Worm (Caenorhabditis elegans) whole organism, L3 larva: ENCODE measurements around the gene C24D10.49.

Experiments used
- R02D3.7 ChIP-seq: fragments of 150-350 bp; optimal IDR thresholded peaks from 2 replicates; lab custom pipeline; 2014; ENCODE audit warnings: missing biosample characterization, missing genetic modification characterization
- ZK546.5 ChIP-seq: sonication (generic microtip); optimal IDR thresholded peaks from 2 replicates; lab custom pipeline; 2017; ENCODE audit warnings: missing biosample characterization, missing genetic modification characterization
- ama-1 ChIP-seq: fragments of 150-350 bp; optimal IDR thresholded peaks from 2 replicates; lab custom pipeline; 2018
- ceh-28 ChIP-seq: fragments of 150-350 bp; optimal IDR thresholded peaks from 2 replicates; lab custom pipeline; 2014; ENCODE audit warnings: missing biosample characterization, missing genetic modification reagents, missing genetic modification characterization
- ceh-82 ChIP-seq: fragments of 150-350 bp; optimal IDR thresholded peaks from 2 replicates; lab custom pipeline; 2014; ENCODE audit warnings: missing biosample characterization, missing genetic modification characterization
- ceh-9 ChIP-seq: sonication (generic microtip); optimal IDR thresholded peaks from 2 replicates; lab custom pipeline; 2018; ENCODE audit warnings: missing biosample characterization, missing genetic modification characterization
- daf-12 ChIP-seq: fragments of 150-350 bp; optimal IDR thresholded peaks from 2 replicates; lab custom pipeline; 2014; ENCODE audit warnings: missing biosample characterization, missing genetic modification reagents, missing genetic modification characterization
- egl-27 ChIP-seq: sonication (generic microtip); optimal IDR thresholded peaks from 4 replicates; lab custom pipeline; 2017; ENCODE audit warnings: missing biosample characterization, missing genetic modification reagents, missing genetic modification characterization
- egl-5 ChIP-seq: fragments of 150-350 bp; optimal IDR thresholded peaks from 2 replicates; lab custom pipeline; 2017; ENCODE audit warnings: missing biosample characterization, missing genetic modification reagents, missing genetic modification characterization, inconsistent platforms
- elt-1 ChIP-seq: fragments of 150-350 bp; optimal IDR thresholded peaks from 2 replicates; lab custom pipeline; 2014; ENCODE audit warnings: missing biosample characterization, missing genetic modification characterization
- elt-2 ChIP-seq: sonication (generic microtip); optimal IDR thresholded peaks from 2 replicates; lab custom pipeline; 2016; ENCODE audit warnings: missing genetic modification reagents, mild to moderate bottlenecking, missing genetic modification characterization, missing compliant biosample characterization
- elt-3 ChIP-seq, 3 experiments: fragments of 150-350 bp in 1 of 3; sonication (generic microtip) in 2 of 3; optimal IDR thresholded peaks; 2 replicates in 2 of 3; 4 replicates in 1 of 3; lab custom pipeline; 2014 to 2017; ENCODE audit warnings: missing biosample characterization in 3 of 3, missing genetic modification characterization in 3 of 3
- eor-1 ChIP-seq, 2 experiments: fragments of 150-350 bp; optimal IDR thresholded peaks; 2 replicates each; lab custom pipeline; 2014 to 2018; ENCODE audit warnings: missing biosample characterization in 2 of 2, missing genetic modification characterization in 2 of 2
- fkh-2 ChIP-seq: fragments of 150-350 bp; optimal IDR thresholded peaks from 2 replicates; lab custom pipeline; 2014; ENCODE audit warnings: missing biosample characterization, missing genetic modification reagents, missing genetic modification characterization
- fos-1 ChIP-seq: fragments of 150-350 bp; optimal IDR thresholded peaks from 2 replicates; lab custom pipeline; 2014; ENCODE audit warnings: missing biosample characterization, missing genetic modification characterization
- hmg-11 ChIP-seq: sonication (generic microtip); optimal IDR thresholded peaks from 2 replicates; lab custom pipeline; 2016; ENCODE audit warnings: missing genetic modification characterization, missing compliant biosample characterization
- jun-1 ChIP-seq: fragments of 150-350 bp; optimal IDR thresholded peaks from 2 replicates; lab custom pipeline; 2014; ENCODE audit warnings: missing biosample characterization, missing genetic modification reagents, missing genetic modification characterization
- lin-15B ChIP-seq: fragments of 150-350 bp; optimal IDR thresholded peaks from 2 replicates; lab custom pipeline; 2014; ENCODE audit warnings: missing biosample characterization, missing genetic modification characterization
- lin-39 ChIP-seq: fragments of 150-350 bp; optimal IDR thresholded peaks from 2 replicates; lab custom pipeline; 2018; ENCODE audit warnings: missing biosample characterization, missing genetic modification reagents, missing genetic modification characterization
- lsy-12 ChIP-seq: sonication (generic microtip); optimal IDR thresholded peaks from 2 replicates; lab custom pipeline; 2016; ENCODE audit warnings: mild to moderate bottlenecking, missing genetic modification characterization, missing compliant biosample characterization
- nfya-1 ChIP-seq: sonication (generic microtip); optimal IDR thresholded peaks from 2 replicates; lab custom pipeline; 2017; ENCODE audit warnings: missing genetic modification characterization, mild to moderate bottlenecking, missing compliant biosample characterization, antibody characterized with exemption, moderate library complexity; ENCODE audit not compliant: insufficient read depth
- nhr-11 ChIP-seq: fragments of 150-350 bp; optimal IDR thresholded peaks from 2 replicates; lab custom pipeline; 2014; ENCODE audit warnings: missing biosample characterization, missing genetic modification characterization
- nhr-12 ChIP-seq: fragments of 150-350 bp; optimal IDR thresholded peaks from 2 replicates; lab custom pipeline; 2014; ENCODE audit warnings: missing biosample characterization, missing genetic modification characterization
- nhr-23 ChIP-seq: fragments of 150-350 bp; optimal IDR thresholded peaks from 2 replicates; lab custom pipeline; 2014; ENCODE audit warnings: missing biosample characterization, missing genetic modification reagents, missing genetic modification characterization
- nhr-25 ChIP-seq: sonication (generic microtip); optimal IDR thresholded peaks from 2 replicates; lab custom pipeline; 2017; ENCODE audit warnings: missing biosample characterization, missing genetic modification characterization
- nhr-28 ChIP-seq: fragments of 150-350 bp; optimal IDR thresholded peaks from 2 replicates; lab custom pipeline; 2014; ENCODE audit warnings: missing biosample characterization, missing genetic modification characterization
- nhr-67 ChIP-seq: fragments of 150-350 bp; optimal IDR thresholded peaks from 2 replicates; lab custom pipeline; 2014; ENCODE audit warnings: missing biosample characterization, missing genetic modification characterization
- nhr-77 ChIP-seq: fragments of 150-350 bp; optimal IDR thresholded peaks from 2 replicates; lab custom pipeline; 2014; ENCODE audit warnings: missing biosample characterization, missing genetic modification characterization
- pha-4 ChIP-seq: fragments of 150-350 bp; optimal IDR thresholded peaks from 2 replicates; lab custom pipeline; 2014; ENCODE audit warnings: missing biosample characterization, missing genetic modification reagents, missing genetic modification characterization
- pqm-1 ChIP-seq: fragments of 150-350 bp; optimal IDR thresholded peaks from 2 replicates; lab custom pipeline; 2017; ENCODE audit warnings: missing biosample characterization, missing genetic modification characterization, inconsistent platforms
- skn-1 ChIP-seq: fragments of 150-350 bp; optimal IDR thresholded peaks from 2 replicates; lab custom pipeline; 2014; ENCODE audit warnings: missing biosample characterization, missing genetic modification characterization
- snpc-4 ChIP-seq: fragments of 150-350 bp; optimal IDR thresholded peaks from 2 replicates; lab custom pipeline; 2014; ENCODE audit warnings: missing biosample characterization, missing genetic modification characterization
- tbx-2 ChIP-seq: sonication (generic microtip); optimal IDR thresholded peaks from 2 replicates; lab custom pipeline; 2016; ENCODE audit warnings: mild to moderate bottlenecking, missing genetic modification characterization, missing compliant biosample characterization
- zag-1 ChIP-seq: fragments of 150-350 bp; optimal IDR thresholded peaks from 2 replicates; lab custom pipeline; 2014; ENCODE audit warnings: missing biosample characterization, missing genetic modification characterization
- ztf-11 ChIP-seq: fragments of 150-350 bp; optimal IDR thresholded peaks from 2 replicates; lab custom pipeline; 2014; ENCODE audit warnings: missing biosample characterization, missing genetic modification characterization
- ztf-4 ChIP-seq: fragments of 150-350 bp; optimal IDR thresholded peaks from 2 replicates; lab custom pipeline; 2014; ENCODE audit warnings: missing biosample characterization, missing genetic modification characterization

The C24D10.49 gene

ce11 chrIV:5131781-5132180 lies 25.3 kb downstream of the C24D10.49 start:
- TF ChIP-seq elt-2 (peak; percentile 1), nhr-23 (tag; lab: Kevin White, UChicago) (peak; percentile 36), elt-3 (tag; optimal IDR thresholded peaks at IDR 0.05; lab: Kevin White, UChicago) (peak in 2 of 3 experiments; percentile 43 to 80), fos-1 (tag; lab: Kevin White, UChicago) (no peak)

- TF ChIP-seq hmg-11 (tag; lab: Kevin White, UChicago) (no peak), ZK546.5 (no peak), ceh-9 (tag; lab: Kevin White, UChicago) (no peak), nhr-28 (tag; lab: Kevin White, UChicago) (no peak), jun-1 (tag; lab: Kevin White, UChicago) (no peak), lsy-12 (tag; lab: Kevin White, UChicago) (no peak), egl-27 (tag; lab: Kevin White, UChicago) (no peak), ztf-4 (no peak), elt-3 (tag; optimal IDR thresholded peaks at IDR 0.05; lab: Kevin White, UChicago) (no peak), nhr-12 (tag; lab: Kevin White, UChicago) (no peak), elt-1 (no peak), tbx-2 (tag; lab: Kevin White, UChicago) (no peak), lin-15B (tag; lab: Kevin White, UChicago) (no peak), nfya-1 (tag; lab: Kevin White, UChicago) (no peak), nhr-23 (tag; lab: Kevin White, UChicago) (no peak), skn-1 (no peak), pha-4 (tag; lab: Kevin White, UChicago) (no peak)
Measured at ce11 chrIV:5121995-5122394, 35.1 kb downstream of the C24D10.49 start, which contains the start of gene tkr-3. tkr-3 (minus strand) TSS chrIV:5122095.

- TF ChIP-seq nhr-77 (tag; lab: Kevin White, UChicago) (no peak), elt-3 (tag; optimal IDR thresholded peaks at IDR 0.05; lab: Kevin White, UChicago) (no peak), ceh-28 (tag; lab: Kevin White, UChicago) (no peak), nhr-12 (tag; lab: Kevin White, UChicago) (no peak), pha-4 (tag; lab: Kevin White, UChicago) (no peak), nhr-11 (tag; lab: Kevin White, UChicago) (no peak), zag-1 (tag; lab: Kevin White, UChicago) (no peak), elt-2 (no peak), nhr-67 (tag; lab: Kevin White, UChicago) (no peak), ama-1 (lab: Kevin White, UChicago) (no peak), elt-1 (no peak), snpc-4 (tag; lab: Kevin White, UChicago) (no peak), eor-1 (tag; optimal IDR thresholded peaks at IDR 0.05; lab: Kevin White, UChicago) (no peak), ztf-11 (tag; lab: Kevin White, UChicago) (no peak), pqm-1 (tag; lab: Kevin White, UChicago) (no peak), ZK546.5 (no peak), ceh-82 (tag; lab: Kevin White, UChicago) (no peak)
Measured at ce11 chrIV:5111533-5111932, 45.6 kb downstream of the C24D10.49 start, which contains the start of gene AC7.3. AC7.3 (plus strand) TSS chrIV:5111833.

ce11 chrIV:5110391-5110930 lies 46.7 kb downstream of the C24D10.49 start:
- no peak for TF ChIP-seq zag-1 (tag; lab: Kevin White, UChicago)
- TF ChIP-seq ztf-11 (tag; lab: Kevin White, UChicago), result no peak
- no peak for TF ChIP-seq ceh-28 (tag; lab: Kevin White, UChicago)
- TF ChIP-seq nhr-25 (tag; lab: Kevin White, UChicago), result no peak
- no peak for TF ChIP-seq nhr-12 (tag; lab: Kevin White, UChicago)
- TF ChIP-seq nhr-77 (tag; lab: Kevin White, UChicago), result no peak
- TF ChIP-seq lin-39 (tag; lab: Kevin White, UChicago), result peak; percentile 12
- TF ChIP-seq egl-5 (tag; lab: Kevin White, UChicago), result peak; percentile 28
- no peak for TF ChIP-seq daf-12
- TF ChIP-seq R02D3.7 (tag; lab: Kevin White, UChicago), result no peak
- TF ChIP-seq fkh-2 (tag; lab: Kevin White, UChicago), result no peak
- no peak for TF ChIP-seq elt-1
- no peak for TF ChIP-seq nhr-28 (tag; lab: Kevin White, UChicago)
- no peak for TF ChIP-seq nhr-11 (tag; lab: Kevin White, UChicago)
